Worm (Caenorhabditis elegans) whole organism, late embryonic: ENCODE measurements around the gene snb-2.

ENCODE experiments used
- C08G9.2 ChIP-seq: sonication (generic microtip); optimal IDR thresholded peaks from 2 replicates; lab custom pipeline; 2016; ENCODE audit warnings: mild to moderate bottlenecking, missing genetic modification characterization, moderate library complexity, missing compliant biosample characterization
- K09A11.1 ChIP-seq: sonication (generic microtip); optimal IDR thresholded peaks from 2 replicates; lab custom pipeline; 2017; ENCODE audit warnings: antibody characterized with exemption, mild to moderate bottlenecking, missing genetic modification characterization, missing compliant biosample characterization; ENCODE audit not compliant: insufficient read depth
- ahr-1 ChIP-seq: sonication (generic microtip); optimal IDR thresholded peaks from 2 replicates; lab custom pipeline; 2016; ENCODE audit warnings: missing genetic modification characterization, missing compliant biosample characterization
- ama-1 ChIP-seq: fragments of 150-350 bp; optimal IDR thresholded peaks from 2 replicates; lab custom pipeline; 2014
- ceh-14 ChIP-seq: sonication (generic microtip); optimal IDR thresholded peaks from 2 replicates; lab custom pipeline; 2016; ENCODE audit warnings: missing genotype, missing genetic modification characterization, missing compliant biosample characterization
- ceh-19 ChIP-seq: fragments of 200-800 bp; sonication (Bioruptor generic); optimal IDR thresholded peaks from 2 replicates; lab custom pipeline; 2018; ENCODE audit warnings: mild to moderate bottlenecking, missing genetic modification characterization, missing compliant biosample characterization
- ceh-31 ChIP-seq: sonication (generic microtip); optimal IDR thresholded peaks from 2 replicates; lab custom pipeline; 2016; ENCODE audit warnings: missing genetic modification characterization, missing compliant biosample characterization
- ceh-34 ChIP-seq: sonication (generic microtip); optimal IDR thresholded peaks from 2 replicates; lab custom pipeline; 2016; ENCODE audit warnings: mild to moderate bottlenecking, missing genetic modification characterization, missing compliant biosample characterization
- ceh-6 ChIP-seq: fragments of 200-800 bp; sonication (Bioruptor generic); optimal IDR thresholded peaks from 2 replicates; lab custom pipeline; 2018; ENCODE audit warnings: mild to moderate bottlenecking, missing genetic modification characterization, missing compliant biosample characterization
- che-1 ChIP-seq: sonication (generic microtip); optimal IDR thresholded peaks from 2 replicates; lab custom pipeline; 2016; ENCODE audit warnings: mild to moderate bottlenecking, missing genetic modification characterization, missing compliant biosample characterization
- dmd-4 ChIP-seq: sonication (generic microtip); optimal IDR thresholded peaks from 2 replicates; lab custom pipeline; 2016; ENCODE audit warnings: borderline replicate concordance, missing genetic modification characterization, missing compliant biosample characterization
- eyg-1 ChIP-seq: sonication (generic microtip); optimal IDR thresholded peaks from 2 replicates; lab custom pipeline; 2016; ENCODE audit warnings: missing genotype, missing genetic modification characterization, missing compliant biosample characterization
- fkh-6 ChIP-seq: sonication (generic microtip); optimal IDR thresholded peaks from 2 replicates; lab custom pipeline; 2016; ENCODE audit warnings: missing genetic modification characterization, missing compliant biosample characterization
- gmeb-2 ChIP-seq: sonication (generic microtip); optimal IDR thresholded peaks from 2 replicates; lab custom pipeline; 2016; ENCODE audit warnings: missing genetic modification characterization, inconsistent platforms, missing compliant biosample characterization
- hlh-13 ChIP-seq: fragments of 200-800 bp; sonication (Bioruptor generic); optimal IDR thresholded peaks from 2 replicates; lab custom pipeline; 2018; ENCODE audit warnings: mild to moderate bottlenecking, missing genetic modification characterization, missing compliant biosample characterization
- hlh-15 ChIP-seq: sonication (generic microtip); optimal IDR thresholded peaks from 2 replicates; lab custom pipeline; 2016; ENCODE audit warnings: missing genetic modification characterization, missing compliant biosample characterization
- hlh-6 ChIP-seq: sonication (generic microtip); optimal IDR thresholded peaks from 2 replicates; lab custom pipeline; 2016; ENCODE audit warnings: missing genotype, missing genetic modification characterization, missing compliant biosample characterization
- lin-11 ChIP-seq: fragments of 200-800 bp; sonication (Bioruptor generic); optimal IDR thresholded peaks from 2 replicates; lab custom pipeline; 2018; ENCODE audit warnings: mild to moderate bottlenecking, missing genetic modification characterization, missing compliant biosample characterization
- madf-2 ChIP-seq: sonication (generic microtip); optimal IDR thresholded peaks from 2 replicates; lab custom pipeline; 2017; ENCODE audit warnings: missing genetic modification characterization, missing compliant biosample characterization
- mec-3 ChIP-seq: sonication (generic microtip); optimal IDR thresholded peaks from 2 replicates; lab custom pipeline; 2016; ENCODE audit warnings: borderline replicate concordance, missing genetic modification characterization, missing compliant biosample characterization
- nhr-232 ChIP-seq: sonication (generic microtip); optimal IDR thresholded peaks from 2 replicates; lab custom pipeline; 2016; ENCODE audit warnings: missing genetic modification characterization, missing compliant biosample characterization
- npax-4 ChIP-seq: sonication (generic microtip); optimal IDR thresholded peaks from 2 replicates; lab custom pipeline; 2016; ENCODE audit warnings: missing genetic modification characterization, missing compliant biosample characterization
- pha-2 ChIP-seq: sonication (generic microtip); optimal IDR thresholded peaks from 2 replicates; lab custom pipeline; 2017; ENCODE audit warnings: mild to moderate bottlenecking, missing genetic modification characterization, missing compliant biosample characterization
- pha-4 ChIP-seq: fragments of 150-350 bp; optimal IDR thresholded peaks from 2 replicates; lab custom pipeline; 2018; ENCODE audit warnings: missing biosample characterization, missing genetic modification reagents, missing genetic modification characterization
- pros-1 ChIP-seq: fragments of 150-350 bp; optimal IDR thresholded peaks from 2 replicates; lab custom pipeline; 2014; ENCODE audit warnings: missing biosample characterization, missing genetic modification reagents, missing genetic modification characterization
- sdc-2 ChIP-seq: sonication (generic microtip); optimal IDR thresholded peaks from 2 replicates; lab custom pipeline; 2016; ENCODE audit warnings: missing genotype, missing genetic modification characterization, missing compliant biosample characterization
- sox-2 ChIP-seq: fragments of 200-800 bp; sonication (Bioruptor generic); IDR thresholded peaks from 2 replicates; pipeline ENCODE4 v1.3.6; 2022; ENCODE audit warnings: missing genetic modification reagents, missing genetic modification characterization, missing compliant biosample characterization
- unc-42 ChIP-seq: sonication (generic microtip); optimal IDR thresholded peaks from 2 replicates; lab custom pipeline; 2016; ENCODE audit warnings: missing genotype, missing genetic modification characterization, missing compliant biosample characterization
- unc-55 ChIP-seq: sonication (generic microtip); optimal IDR thresholded peaks from 2 replicates; lab custom pipeline; 2017; ENCODE audit warnings: missing biosample characterization, missing genetic modification reagents, missing genetic modification characterization
- ztf-16 ChIP-seq: sonication (generic microtip); optimal IDR thresholded peaks from 2 replicates; lab custom pipeline; 2017; ENCODE audit warnings: missing genetic modification characterization, missing compliant biosample characterization

The snb-2 gene

ce11 chrV:12337894-12338293 lies 7.8 kb downstream of the snb-2 start, which contains the start of gene twk-13:
TSS of gene twk-13 (minus strand) at chrV:12337994.
- TF ChIP-seq K09A11.1 (tag; lab: Kevin White, UChicago) (no peak), npax-4 (tag; lab: Kevin White, UChicago) (no peak), ztf-16 (tag; lab: Kevin White, UChicago) (no peak), ceh-6 (GFP tag; lab: Kevin White, UChicago) (no peak), gmeb-2 (no peak), mec-3 (tag; lab: Kevin White, UChicago) (no peak), ceh-14 (tag; lab: Kevin White, UChicago) (no peak), C08G9.2 (tag; lab: Kevin White, UChicago) (no peak)

ce11 chrV:12334387-12334786 lies 11.3 kb downstream of the snb-2 start:
- TF ChIP-seq lin-11 (tag; lab: Kevin White, UChicago) (no peak), unc-55 (peak; percentile 4), ceh-31 (tag; lab: Kevin White, UChicago) (no peak), hlh-6 (no peak)

- TF ChIP-seq nhr-232 (tag; lab: Kevin White, UChicago): no peak
- no peak for TF ChIP-seq pha-4
- no peak for TF ChIP-seq sox-2
- no peak for TF ChIP-seq pha-2 (tag; lab: Kevin White, UChicago)
- TF ChIP-seq dmd-4 (tag; lab: Kevin White, UChicago): no peak
- TF ChIP-seq ahr-1 (tag; lab: Kevin White, UChicago): no peak
- no peak for TF ChIP-seq mec-3 (tag; lab: Kevin White, UChicago)
- TF ChIP-seq fkh-6 (tag; lab: Kevin White, UChicago): no peak
- peak; percentile 22 for TF ChIP-seq madf-2
- TF ChIP-seq ama-1 (lab: Kevin White, UChicago): no peak
- peak; percentile 40 for TF ChIP-seq che-1 (tag; lab: Kevin White, UChicago)
- no peak for TF ChIP-seq K09A11.1 (tag; lab: Kevin White, UChicago)
- TF ChIP-seq hlh-13 (GFP tag; lab: Kevin White, UChicago): peak; percentile 16
- TF ChIP-seq, all 69 proteins: peak for 3
Observed at ce11 chrV:12331820-12332219, 13.9 kb downstream of the snb-2 start.

ce11 chrV:12329173-12329572 lies 16.5 kb downstream of the snb-2 start:
- TF ChIP-seq ceh-34 (tag; lab: Kevin White, UChicago) (no peak), unc-42 (tag; lab: Kevin White, UChicago) (peak; percentile 75)

ce11 chrV:12326638-12327037 lies 19.1 kb downstream of the snb-2 start:
- TF ChIP-seq ceh-19 (no peak), sdc-2 (tag; lab: Kevin White, UChicago) (no peak), pha-2 (tag; lab: Kevin White, UChicago) (no peak), ceh-31 (tag; lab: Kevin White, UChicago) (no peak), eyg-1 (tag; lab: Kevin White, UChicago) (no peak)

ce11 chrV:12320274-12320839 lies 25.4 kb downstream of the snb-2 start:
- TF ChIP-seq gmeb-2 (no peak), pros-1 (tag; lab: Kevin White, UChicago) (no peak), C08G9.2 (tag; lab: Kevin White, UChicago) (no peak), hlh-15 (tag; lab: Kevin White, UChicago) (no peak)
- TF ChIP-seq, all 69 proteins: peak for 0
